Worm (Caenorhabditis elegans) whole organism, late embryonic: ENCODE measurements around the gene srh-40.

ENCODE experiments used
- K09A11.1 ChIP-seq: sonication (generic microtip); optimal IDR thresholded peaks from 2 replicates; lab custom pipeline; 2017; ENCODE audit warnings: antibody characterized with exemption, mild to moderate bottlenecking, missing genetic modification characterization, missing compliant biosample characterization; ENCODE audit not compliant: insufficient read depth
- ama-1 ChIP-seq: fragments of 150-350 bp; optimal IDR thresholded peaks from 2 replicates; lab custom pipeline; 2014
- ceh-45 ChIP-seq: fragments of 200-800 bp; sonication (Bioruptor generic); IDR thresholded peaks from 2 replicates; pipeline ENCODE4 v1.3.6; 2022; ENCODE audit warnings: missing genetic modification reagents, missing genetic modification characterization, missing compliant biosample characterization
- dmd-4 ChIP-seq: sonication (generic microtip); optimal IDR thresholded peaks from 2 replicates; lab custom pipeline; 2016; ENCODE audit warnings: borderline replicate concordance, missing genetic modification characterization, missing compliant biosample characterization
- fkh-10 ChIP-seq: fragments of 150-350 bp; optimal IDR thresholded peaks from 2 replicates; lab custom pipeline; 2014; ENCODE audit warnings: missing biosample characterization, missing genetic modification reagents, missing genetic modification characterization
- nfya-1 ChIP-seq: sonication (generic microtip); optimal IDR thresholded peaks from 2 replicates; lab custom pipeline; 2017; ENCODE audit warnings: missing genetic modification characterization, mild to moderate bottlenecking, missing compliant biosample characterization, antibody characterized with exemption, moderate library complexity
- pha-4 ChIP-seq: fragments of 150-350 bp; optimal IDR thresholded peaks from 2 replicates; lab custom pipeline; 2018; ENCODE audit warnings: missing biosample characterization, missing genetic modification reagents, missing genetic modification characterization
- pqm-1 ChIP-seq: sonication (generic microtip); optimal IDR thresholded peaks from 2 replicates; lab custom pipeline; 2016; ENCODE audit warnings: missing genetic modification characterization, missing compliant biosample characterization
- sox-2 ChIP-seq: fragments of 200-800 bp; sonication (Bioruptor generic); IDR thresholded peaks from 2 replicates; pipeline ENCODE4 v1.3.6; 2022; ENCODE audit warnings: missing genetic modification reagents, missing genetic modification characterization, missing compliant biosample characterization
- unc-55 ChIP-seq: sonication (generic microtip); optimal IDR thresholded peaks from 2 replicates; lab custom pipeline; 2017; ENCODE audit warnings: missing biosample characterization, missing genetic modification reagents, missing genetic modification characterization

DNA sequence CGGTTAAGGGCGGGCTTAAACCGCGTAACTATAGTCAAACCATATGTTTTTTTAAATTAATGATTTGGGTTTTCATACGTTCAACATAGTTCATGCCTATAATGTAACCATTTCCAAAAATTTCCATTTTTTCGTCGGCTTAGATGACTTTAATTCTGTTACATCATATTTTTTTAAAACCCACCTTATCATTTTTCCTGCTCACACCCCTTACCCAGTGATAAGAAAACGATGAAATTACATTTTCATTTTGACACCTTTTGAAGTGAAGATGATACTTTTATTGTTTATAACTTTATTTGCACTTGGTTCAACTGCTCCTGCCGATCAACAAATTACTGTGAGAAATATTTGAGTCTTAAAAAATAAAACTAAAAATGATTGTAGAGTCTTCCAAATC, 1.7 kb downstream of the srh-40 start, which contains the start of gene ctsa-4.2:
- no peak for TF ChIP-seq dmd-4
- no peak for TF ChIP-seq pha-4 (tag; lab: Kevin White, UChicago)
- no peak for TF ChIP-seq unc-55 (GFP tag; lab: Kevin White, UChicago)
- no peak for TF ChIP-seq fkh-10 (GFP tag; lab: Kevin White, UChicago)
- TF ChIP-seq ama-1 (lab: Kevin White, UChicago) = no peak
- TF ChIP-seq ceh-45 = no peak
- no peak for TF ChIP-seq pqm-1
- no peak for TF ChIP-seq K09A11.1 (tag; lab: Kevin White, UChicago)
- TF ChIP-seq sox-2 (GFP tag; lab: Robert Waterston, UW) = no peak
- TF ChIP-seq nfya-1 (tag; lab: Kevin White, UChicago) = no peak
